Fruit fly (Drosophila melanogaster) whole organism, pupa: Measurements from ENCODE around the gene CG17121.

ENCODE experiments used
- CG12605 ChIP-seq: fragments of 200-800 bp; sonication (Bioruptor generic); IDR thresholded peaks from 2 replicates; pipeline ENCODE4 v1.3.6; 2022; ENCODE audit warnings: missing biosample characterization, missing genetic modification characterization
- gl ChIP-seq: fragments of 200-800 bp; sonication (Bioruptor generic); optimal IDR thresholded peaks from 2 replicates; lab custom pipeline; 2018; ENCODE audit warnings: missing biosample characterization, mild to moderate bottlenecking, missing genetic modification characterization

DNA sequence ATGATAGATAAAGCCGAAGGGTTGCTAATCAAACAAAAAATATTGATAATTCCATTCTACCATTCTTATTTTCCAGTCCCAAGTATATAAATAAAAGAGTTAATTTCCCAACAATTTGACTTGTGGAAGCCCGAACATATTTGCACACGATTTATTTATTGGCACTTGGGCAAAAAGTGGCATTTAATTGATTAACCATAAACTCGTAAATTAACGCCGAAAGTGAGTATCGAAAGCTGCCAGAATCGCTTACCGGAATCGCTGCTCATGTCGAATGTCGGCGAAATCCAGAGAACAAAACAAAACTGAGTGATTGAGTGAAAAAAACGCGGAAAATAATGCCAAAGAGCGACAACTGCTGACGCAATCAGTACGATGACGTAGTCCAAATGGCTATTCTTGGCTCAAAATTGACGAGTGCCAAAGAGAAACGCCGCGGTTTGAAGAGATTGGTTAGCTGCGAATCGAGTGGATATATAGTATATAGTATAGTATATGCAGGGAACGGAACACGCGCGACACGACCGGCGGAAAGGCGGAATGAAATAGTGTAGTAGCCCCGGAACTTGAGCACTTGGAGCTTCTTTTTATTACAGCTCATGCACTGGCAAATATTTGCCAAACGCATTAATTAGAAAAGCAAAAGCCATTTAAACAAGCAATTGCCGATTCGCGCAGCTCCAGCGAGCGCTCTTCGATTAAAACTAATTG is 49.9 kb downstream of the CG17121 start, which contains the start of gene Nha2:
- TF ChIP-seq CG12605 (GFP tag; lab: Robert Waterston, UW) (no peak), gl (no peak)
